Worm (Caenorhabditis elegans): Measurements from ENCODE around the gene Y45G12B.2.

DNA sequence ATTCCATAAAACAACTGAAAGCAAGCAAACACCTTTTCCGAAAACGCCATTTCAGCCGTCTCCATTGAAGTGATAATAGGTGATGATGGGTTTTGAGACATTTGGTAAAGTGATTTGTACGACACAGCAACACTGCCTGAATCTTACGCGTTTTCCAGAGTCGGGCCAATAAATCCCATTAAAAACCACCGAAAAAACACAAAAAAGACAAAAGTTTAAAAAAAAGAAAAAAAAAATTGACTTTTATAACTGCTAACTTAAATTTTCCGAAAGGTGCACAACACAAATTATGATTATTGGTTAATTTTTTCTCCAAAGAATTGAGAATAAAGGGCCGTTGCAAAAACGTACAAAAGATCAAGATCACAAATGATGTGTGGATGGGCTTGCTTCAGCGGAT is 39.8 kb downstream of the Y45G12B.2 start, which contains the start of gene srg-57:
- TF ChIP-seq hmg-4 (GFP tag; optimal IDR thresholded peaks at IDR 0.05) (no peak), flt-1 (GFP tag; IDR thresholded peaks at IDR 0.05) (no peak)
